Worm (Caenorhabditis elegans) whole organism, mixed stage, embryonic: ENCODE results near the gene ncx-6.

ENCODE experiments used
- ceh-39 ChIP-seq: fragments of 150-350 bp; optimal IDR thresholded peaks from 2 replicates; lab custom pipeline; 2014; ENCODE audit warnings: missing biosample characterization, missing genetic modification characterization
- ceh-43 ChIP-seq: fragments of 200-800 bp; sonication (Bioruptor generic); optimal IDR thresholded peaks from 2 replicates; lab custom pipeline; 2018; ENCODE audit warnings: mild to moderate bottlenecking, missing genetic modification characterization, moderate library complexity, missing compliant biosample characterization
- ceh-83 ChIP-seq: fragments of 200-800 bp; sonication (Bioruptor generic); optimal IDR thresholded peaks from 2 replicates; lab custom pipeline; 2018; ENCODE audit warnings: mild to moderate bottlenecking, missing genetic modification characterization, missing compliant biosample characterization
- ces-1 ChIP-seq: fragments of 150-350 bp; optimal IDR thresholded peaks from 2 replicates; lab custom pipeline; 2014; ENCODE audit warnings: missing biosample characterization, missing genetic modification reagents, missing genetic modification characterization
- cnd-1 ChIP-seq: fragments of 200-800 bp; sonication (Bioruptor generic); optimal IDR thresholded peaks from 2 replicates; lab custom pipeline; 2018; ENCODE audit warnings: mild to moderate bottlenecking, missing genetic modification characterization, missing compliant biosample characterization
- elt-1 ChIP-seq: sonication (generic microtip); optimal IDR thresholded peaks from 2 replicates; lab custom pipeline; 2017; ENCODE audit warnings: missing genetic modification characterization, mild to moderate bottlenecking, missing compliant biosample characterization, antibody characterized with exemption, moderate library complexity, borderline replicate concordance; ENCODE audit not compliant: insufficient read depth
- flh-1 ChIP-seq: fragments of 200-800 bp; sonication (Bioruptor generic); optimal IDR thresholded peaks from 2 replicates; lab custom pipeline; 2018; ENCODE audit warnings: mild to moderate bottlenecking, missing genetic modification characterization, moderate library complexity, missing compliant biosample characterization
- ham-2 ChIP-seq: fragments of 200-800 bp; sonication (Bioruptor generic); optimal IDR thresholded peaks from 2 replicates; lab custom pipeline; 2018; ENCODE audit warnings: mild to moderate bottlenecking, missing genetic modification characterization, missing compliant biosample characterization
- hlh-1 ChIP-seq: fragments of 150-350 bp; optimal IDR thresholded peaks from 2 replicates; lab custom pipeline; 2014; ENCODE audit warnings: missing biosample characterization, missing genetic modification reagents, missing genetic modification characterization
- lin-13 ChIP-seq: fragments of 150-350 bp; optimal IDR thresholded peaks from 2 replicates; lab custom pipeline; 2014; ENCODE audit warnings: missing biosample characterization, missing genetic modification characterization
- lin-32 ChIP-seq: fragments of 200-800 bp; sonication (Bioruptor generic); optimal IDR thresholded peaks from 2 replicates; lab custom pipeline; 2018; ENCODE audit warnings: mild to moderate bottlenecking, missing genetic modification characterization, missing compliant biosample characterization
- lsy-2 ChIP-seq: fragments of 150-350 bp; optimal IDR thresholded peaks from 2 replicates; lab custom pipeline; 2014; ENCODE audit warnings: missing biosample characterization, missing genetic modification characterization
- mep-1 ChIP-seq: fragments of 150-350 bp; optimal IDR thresholded peaks from 2 replicates; lab custom pipeline; 2017; ENCODE audit warnings: missing biosample characterization, missing genetic modification reagents, missing genetic modification characterization, inconsistent platforms
- mls-2 ChIP-seq: sonication (generic microtip); optimal IDR thresholded peaks from 2 replicates; lab custom pipeline; 2016; ENCODE audit warnings: mild to moderate bottlenecking, missing genetic modification characterization, moderate library complexity, missing compliant biosample characterization
- nhr-237 ChIP-seq: fragments of 150-350 bp; optimal IDR thresholded peaks from 2 replicates; lab custom pipeline; 2014; ENCODE audit warnings: missing biosample characterization, missing genetic modification characterization
- pha-4 ChIP-seq: fragments of 150-350 bp; optimal IDR thresholded peaks from 2 replicates; lab custom pipeline; 2018; ENCODE audit warnings: missing biosample characterization, missing genetic modification reagents, missing genetic modification characterization
- sem-2 ChIP-seq: fragments of 200-800 bp; sonication (Bioruptor generic); optimal IDR thresholded peaks from 2 replicates; lab custom pipeline; 2018; ENCODE audit warnings: mild to moderate bottlenecking, missing genetic modification characterization, missing compliant biosample characterization
- snpc-4 ChIP-seq: fragments of 150-350 bp; optimal IDR thresholded peaks from 2 replicates; lab custom pipeline; 2014; ENCODE audit warnings: missing biosample characterization, missing genetic modification characterization
- tbx-8 ChIP-seq: fragments of 200-800 bp; sonication (Bioruptor generic); optimal IDR thresholded peaks from 2 replicates; lab custom pipeline; 2018; ENCODE audit warnings: mild to moderate bottlenecking, missing genetic modification characterization, moderate library complexity, missing compliant biosample characterization
- unc-120 ChIP-seq: sonication (generic microtip); optimal IDR thresholded peaks from 2 replicates; lab custom pipeline; 2017; ENCODE audit warnings: missing genetic modification characterization, missing compliant biosample characterization; ENCODE audit not compliant: poor library complexity, severe bottlenecking
- unc-39 ChIP-seq: fragments of 150-350 bp; optimal IDR thresholded peaks from 2 replicates; lab custom pipeline; 2014; ENCODE audit warnings: missing biosample characterization, missing genetic modification characterization
- unc-62 ChIP-seq: fragments of 150-350 bp; optimal IDR thresholded peaks from 2 replicates; lab custom pipeline; 2014; ENCODE audit warnings: missing biosample characterization, missing genetic modification reagents, missing genetic modification characterization
- ztf-11 ChIP-seq: fragments of 150-350 bp; optimal IDR thresholded peaks from 2 replicates; lab custom pipeline; 2014; ENCODE audit warnings: missing biosample characterization, missing genetic modification characterization

Gene ncx-6

DNA sequence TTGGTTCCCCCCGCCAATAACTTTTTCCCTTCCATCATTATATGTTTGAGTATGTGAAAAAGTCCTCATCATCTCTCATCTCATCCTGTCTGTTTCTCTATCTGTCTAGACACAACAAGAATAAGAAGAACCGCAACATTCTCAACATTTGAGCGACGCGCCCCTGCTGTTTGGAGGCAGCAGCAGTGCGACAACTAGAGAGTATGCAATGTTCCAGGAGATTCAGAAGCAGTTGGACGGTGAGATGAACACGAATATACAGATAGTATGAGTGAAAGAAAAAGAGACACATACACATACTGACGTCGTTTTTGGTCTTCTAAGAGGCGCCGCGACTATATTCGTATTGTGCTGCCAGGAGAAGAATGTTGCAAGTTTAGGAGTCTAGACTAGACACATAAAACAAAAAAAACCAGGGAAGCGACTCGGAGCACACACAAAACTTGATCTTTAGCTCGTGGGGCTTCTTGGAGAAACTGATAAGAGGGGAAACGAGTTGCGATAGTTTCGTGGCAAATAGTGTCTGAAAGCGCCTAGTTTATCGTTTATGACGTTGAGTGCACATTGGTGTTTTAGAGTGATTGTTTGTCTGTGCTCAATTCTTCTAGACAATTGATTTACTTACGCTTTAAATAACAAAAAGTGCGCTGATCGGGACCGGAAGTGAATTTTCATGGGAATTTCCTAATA is 48.1 kb downstream of the ncx-6 start:
- TF ChIP-seq unc-120 (tag; lab: Kevin White, UChicago), result peak; percentile 19
- TF ChIP-seq flh-1 (GFP tag; lab: Kevin White, UChicago), result no peak
- TF ChIP-seq unc-62 (GFP tag; lab: Kevin White, UChicago), result peak; percentile 18

DNA sequence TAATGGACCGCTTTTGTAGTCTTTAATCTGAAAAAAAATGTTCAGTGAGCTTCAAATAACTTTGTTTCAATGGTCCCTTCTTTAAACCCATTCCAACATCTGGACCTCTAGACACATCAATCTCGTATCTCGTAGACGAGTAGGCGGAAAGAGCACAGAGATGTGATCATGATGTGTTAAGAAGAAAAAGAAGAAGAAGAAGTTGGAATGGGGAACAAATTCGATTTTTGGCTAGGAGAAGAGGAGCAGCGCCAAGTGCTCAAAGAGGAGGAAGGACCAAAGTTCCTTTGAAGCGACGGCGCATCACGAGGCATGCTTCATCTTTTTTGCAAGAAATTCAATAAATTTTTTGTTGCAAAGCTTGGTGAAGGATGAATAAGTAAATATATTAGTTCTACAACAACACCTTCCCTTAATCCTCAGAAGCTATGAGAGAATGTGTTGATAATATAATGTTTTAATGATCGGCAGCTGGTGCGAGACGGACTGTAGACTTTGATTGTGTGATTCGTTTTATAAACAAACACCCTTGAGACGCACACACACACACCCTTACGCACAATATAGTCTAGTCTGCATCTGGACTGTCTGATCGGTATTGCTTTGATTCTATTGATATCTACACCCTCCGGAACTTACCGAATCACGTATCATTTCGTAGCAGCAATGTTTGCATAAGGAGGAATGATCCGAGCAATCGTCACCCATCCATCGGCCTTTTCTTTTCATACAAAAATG is 49.1 kb downstream of the ncx-6 start:
- peak; percentile 51 for TF ChIP-seq pha-4 (tag; lab: Kevin White, UChicago)
- peak; percentile 30 for TF ChIP-seq ces-1
- no peak for TF ChIP-seq tbx-8 (GFP tag; lab: Kevin White, UChicago)
- TF ChIP-seq mep-1 (tag; lab: Kevin White, UChicago), result no peak
- TF ChIP-seq unc-120 (tag; lab: Kevin White, UChicago), result no peak
- TF ChIP-seq ham-2 (GFP tag; lab: Kevin White, UChicago), result no peak
- TF ChIP-seq lin-32 (GFP tag; lab: Kevin White, UChicago), result no peak
- TF ChIP-seq ceh-83, result no peak
- TF ChIP-seq snpc-4 (tag; lab: Kevin White, UChicago), result no peak

DNA sequence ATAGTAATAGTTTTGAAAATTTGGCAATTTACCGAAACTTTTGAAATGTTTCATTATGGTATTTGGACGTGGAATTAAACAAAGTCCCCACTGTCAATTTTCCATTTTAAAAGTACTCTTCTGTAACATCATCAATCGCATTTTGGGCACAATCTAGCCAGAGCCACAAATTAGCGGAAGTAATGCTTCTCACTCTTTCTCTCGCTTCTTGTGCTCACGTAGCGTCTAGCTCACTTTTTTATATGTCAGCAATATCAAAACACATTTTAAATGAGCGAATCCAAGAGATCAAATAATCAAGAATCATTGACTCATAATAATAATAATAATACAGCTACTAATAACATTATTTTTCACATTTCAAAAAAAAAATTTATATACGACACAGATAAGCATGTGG is 49.8 kb downstream of the ncx-6 start:
- TF ChIP-seq mls-2 (tag; lab: Kevin White, UChicago) (no peak), elt-1 (tag; lab: Kevin White, UChicago) (no peak), ceh-43 (GFP tag; lab: Kevin White, UChicago) (no peak), unc-39 (no peak), ceh-83 (no peak), lsy-2 (tag; lab: Kevin White, UChicago) (no peak), tbx-8 (GFP tag; lab: Kevin White, UChicago) (no peak), ceh-39 (tag; lab: Kevin White, UChicago) (no peak), nhr-237 (no peak), snpc-4 (tag; lab: Kevin White, UChicago) (no peak), sem-2 (no peak)

DNA sequence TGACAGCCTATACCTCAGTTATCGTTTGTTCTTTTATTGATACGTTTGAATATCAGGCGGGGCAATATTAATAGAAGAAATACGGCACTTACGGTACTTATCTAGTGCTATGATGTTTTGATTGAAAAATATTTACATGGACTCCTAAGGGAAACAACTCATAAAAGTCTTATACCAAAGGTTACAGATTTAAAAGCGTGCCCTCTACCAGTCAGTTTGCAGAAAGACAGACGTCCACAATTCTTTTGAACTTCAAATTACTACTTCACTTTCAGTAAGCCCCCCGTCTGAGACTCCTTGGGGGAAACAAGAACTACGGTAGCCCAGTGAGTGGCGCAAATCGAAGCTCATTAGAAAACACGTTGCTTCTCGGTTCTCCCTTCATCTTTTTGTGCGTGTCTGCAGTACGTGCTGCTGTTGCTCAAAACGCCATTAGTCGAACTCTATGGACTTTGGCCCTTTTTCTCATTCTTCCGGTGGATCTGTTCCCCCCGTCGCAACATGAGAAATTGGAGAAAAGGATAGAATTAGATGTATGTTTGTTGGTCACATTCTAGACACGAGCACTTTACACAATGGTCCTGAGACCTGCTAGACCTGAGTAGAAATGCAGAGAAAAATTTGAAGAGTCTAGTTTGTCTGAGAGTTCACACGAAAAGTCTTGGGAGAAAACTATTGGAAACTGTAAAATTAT is 51.3 kb downstream of the ncx-6 start:
- TF ChIP-seq unc-120 (tag; lab: Kevin White, UChicago) (peak; percentile 35), lin-13 (tag; lab: Kevin White, UChicago) (no peak), hlh-1 (peak; percentile 42)

DNA sequence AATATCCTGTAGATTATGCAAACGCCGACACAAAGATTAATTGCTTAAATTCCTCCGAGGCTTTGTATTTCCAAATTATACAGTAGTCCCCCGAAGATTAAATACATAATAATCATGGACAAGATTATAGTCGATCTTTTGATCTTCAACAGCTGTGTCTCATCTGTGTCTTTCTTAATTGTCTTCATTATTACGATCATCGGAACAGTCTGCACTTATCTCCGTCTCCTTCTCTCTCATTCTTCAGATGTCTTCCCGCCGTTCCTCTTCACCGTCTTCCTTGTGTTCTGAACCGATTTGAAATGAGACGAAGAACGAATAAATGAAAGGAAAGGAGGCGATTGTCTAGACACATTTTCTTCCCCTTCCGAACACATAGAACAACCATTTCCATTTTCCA is 52.6 kb downstream of the ncx-6 start:
- TF ChIP-seq ztf-11 (tag; lab: Kevin White, UChicago), result no peak
- TF ChIP-seq unc-39, result no peak
- TF ChIP-seq lin-32 (GFP tag; lab: Kevin White, UChicago), result peak; percentile 58
- peak; percentile 8 for TF ChIP-seq cnd-1 (tag; lab: Kevin White, UChicago)
- peak; percentile 26 for TF ChIP-seq ceh-43 (GFP tag; lab: Kevin White, UChicago)
- TF ChIP-seq ces-1, result peak; percentile 18
- TF ChIP-seq elt-1 (tag; lab: Kevin White, UChicago), result peak; percentile 54
- TF ChIP-seq hlh-1, result peak; percentile 40
